Worm (Caenorhabditis elegans) whole organism, L3 larva: ENCODE results near the gene srlf-37.

Experiments used
- R02D3.7 ChIP-seq: fragments of 150-350 bp; optimal IDR thresholded peaks from 2 replicates; lab custom pipeline; 2014; ENCODE audit warnings: missing biosample characterization, missing genetic modification characterization
- ZK546.5 ChIP-seq: sonication (generic microtip); optimal IDR thresholded peaks from 2 replicates; lab custom pipeline; 2017; ENCODE audit warnings: missing biosample characterization, missing genetic modification characterization
- aly-2 ChIP-seq: fragments of 150-350 bp; optimal IDR thresholded peaks from 2 replicates; lab custom pipeline; 2014; ENCODE audit warnings: missing biosample characterization, missing genetic modification characterization
- ceh-16 ChIP-seq: sonication (generic microtip); optimal IDR thresholded peaks from 2 replicates; lab custom pipeline; 2017; ENCODE audit warnings: missing biosample characterization, missing genetic modification characterization
- ceh-28 ChIP-seq: fragments of 150-350 bp; optimal IDR thresholded peaks from 2 replicates; lab custom pipeline; 2014; ENCODE audit warnings: missing biosample characterization, missing genetic modification reagents, missing genetic modification characterization
- ceh-82 ChIP-seq: fragments of 150-350 bp; optimal IDR thresholded peaks from 2 replicates; lab custom pipeline; 2014; ENCODE audit warnings: missing biosample characterization, missing genetic modification characterization
- ceh-9 ChIP-seq: sonication (generic microtip); optimal IDR thresholded peaks from 2 replicates; lab custom pipeline; 2018; ENCODE audit warnings: missing biosample characterization, missing genetic modification characterization
- daf-12 ChIP-seq: fragments of 150-350 bp; optimal IDR thresholded peaks from 2 replicates; lab custom pipeline; 2014; ENCODE audit warnings: missing biosample characterization, missing genetic modification reagents, missing genetic modification characterization
- egl-27 ChIP-seq: sonication (generic microtip); optimal IDR thresholded peaks from 4 replicates; lab custom pipeline; 2017; ENCODE audit warnings: missing biosample characterization, missing genetic modification reagents, missing genetic modification characterization
- egl-5 ChIP-seq: fragments of 150-350 bp; optimal IDR thresholded peaks from 2 replicates; lab custom pipeline; 2017; ENCODE audit warnings: missing biosample characterization, missing genetic modification reagents, missing genetic modification characterization, inconsistent platforms
- elt-1 ChIP-seq: fragments of 150-350 bp; optimal IDR thresholded peaks from 2 replicates; lab custom pipeline; 2014; ENCODE audit warnings: missing biosample characterization, missing genetic modification characterization
- elt-2 ChIP-seq: sonication (generic microtip); optimal IDR thresholded peaks from 2 replicates; lab custom pipeline; 2016; ENCODE audit warnings: missing genetic modification reagents, mild to moderate bottlenecking, missing genetic modification characterization, missing compliant biosample characterization
- eor-1 ChIP-seq, 2 experiments: fragments of 150-350 bp; optimal IDR thresholded peaks; 2 replicates each; lab custom pipeline; 2014 to 2018; ENCODE audit warnings: missing biosample characterization in 2 of 2, missing genetic modification characterization in 2 of 2
- fkh-10 ChIP-seq: sonication (generic microtip); optimal IDR thresholded peaks from 2 replicates; lab custom pipeline; 2017; ENCODE audit warnings: missing biosample characterization, missing genetic modification reagents, missing genetic modification characterization
- fkh-2 ChIP-seq: fragments of 150-350 bp; optimal IDR thresholded peaks from 2 replicates; lab custom pipeline; 2014; ENCODE audit warnings: missing biosample characterization, missing genetic modification reagents, missing genetic modification characterization
- fos-1 ChIP-seq: fragments of 150-350 bp; optimal IDR thresholded peaks from 2 replicates; lab custom pipeline; 2014; ENCODE audit warnings: missing biosample characterization, missing genetic modification characterization
- hmg-11 ChIP-seq: sonication (generic microtip); optimal IDR thresholded peaks from 2 replicates; lab custom pipeline; 2016; ENCODE audit warnings: missing genetic modification characterization, missing compliant biosample characterization
- jun-1 ChIP-seq: fragments of 150-350 bp; optimal IDR thresholded peaks from 2 replicates; lab custom pipeline; 2014; ENCODE audit warnings: missing biosample characterization, missing genetic modification reagents, missing genetic modification characterization
- lin-15B ChIP-seq: fragments of 150-350 bp; optimal IDR thresholded peaks from 2 replicates; lab custom pipeline; 2014; ENCODE audit warnings: missing biosample characterization, missing genetic modification characterization
- mdl-1 ChIP-seq: fragments of 150-350 bp; optimal IDR thresholded peaks from 2 replicates; lab custom pipeline; 2014; ENCODE audit warnings: missing biosample characterization, missing genetic modification characterization
- mml-1 ChIP-seq: fragments of 150-350 bp; sonication (generic microtip); optimal IDR thresholded peaks from 3 replicates; lab custom pipeline; 2014; ENCODE audit warnings: missing biosample characterization, missing genetic modification characterization
- nfya-1 ChIP-seq: sonication (generic microtip); optimal IDR thresholded peaks from 2 replicates; lab custom pipeline; 2017; ENCODE audit warnings: missing genetic modification characterization, mild to moderate bottlenecking, missing compliant biosample characterization, antibody characterized with exemption, moderate library complexity; ENCODE audit not compliant: insufficient read depth
- nhr-11 ChIP-seq: fragments of 150-350 bp; optimal IDR thresholded peaks from 2 replicates; lab custom pipeline; 2014; ENCODE audit warnings: missing biosample characterization, missing genetic modification characterization
- nhr-12 ChIP-seq: fragments of 150-350 bp; optimal IDR thresholded peaks from 2 replicates; lab custom pipeline; 2014; ENCODE audit warnings: missing biosample characterization, missing genetic modification characterization
- nhr-23 ChIP-seq: fragments of 150-350 bp; optimal IDR thresholded peaks from 2 replicates; lab custom pipeline; 2014; ENCODE audit warnings: missing biosample characterization, missing genetic modification reagents, missing genetic modification characterization
- nhr-25 ChIP-seq: sonication (generic microtip); optimal IDR thresholded peaks from 2 replicates; lab custom pipeline; 2017; ENCODE audit warnings: missing biosample characterization, missing genetic modification characterization
- nhr-43 ChIP-seq: sonication (generic microtip); optimal IDR thresholded peaks from 2 replicates; lab custom pipeline; 2016; ENCODE audit warnings: mild to moderate bottlenecking, missing genetic modification characterization, missing compliant biosample characterization; ENCODE audit not compliant: poor library complexity, severe bottlenecking
- nhr-67 ChIP-seq: fragments of 150-350 bp; optimal IDR thresholded peaks from 2 replicates; lab custom pipeline; 2014; ENCODE audit warnings: missing biosample characterization, missing genetic modification characterization
- nhr-76 ChIP-seq: fragments of 150-350 bp; sonication (generic microtip); optimal IDR thresholded peaks from 5 replicates; lab custom pipeline; 2014; ENCODE audit warnings: missing biosample characterization, missing genetic modification characterization
- nhr-77 ChIP-seq: fragments of 150-350 bp; optimal IDR thresholded peaks from 2 replicates; lab custom pipeline; 2014; ENCODE audit warnings: missing biosample characterization, missing genetic modification characterization
- pha-4 ChIP-seq: fragments of 150-350 bp; optimal IDR thresholded peaks from 2 replicates; lab custom pipeline; 2014; ENCODE audit warnings: missing biosample characterization, missing genetic modification reagents, missing genetic modification characterization
- pqm-1 ChIP-seq: fragments of 150-350 bp; optimal IDR thresholded peaks from 2 replicates; lab custom pipeline; 2017; ENCODE audit warnings: missing biosample characterization, missing genetic modification characterization, inconsistent platforms
- sea-2 ChIP-seq: fragments of 150-350 bp; sonication (generic microtip); optimal IDR thresholded peaks from 4 replicates; lab custom pipeline; 2014; ENCODE audit warnings: missing biosample characterization, missing genetic modification reagents, missing genetic modification characterization
- skn-1 ChIP-seq: fragments of 150-350 bp; optimal IDR thresholded peaks from 2 replicates; lab custom pipeline; 2014; ENCODE audit warnings: missing biosample characterization, missing genetic modification characterization
- snpc-4 ChIP-seq: fragments of 150-350 bp; optimal IDR thresholded peaks from 2 replicates; lab custom pipeline; 2014; ENCODE audit warnings: missing biosample characterization, missing genetic modification characterization
- tbx-2 ChIP-seq: sonication (generic microtip); optimal IDR thresholded peaks from 2 replicates; lab custom pipeline; 2016; ENCODE audit warnings: mild to moderate bottlenecking, missing genetic modification characterization, missing compliant biosample characterization
- unc-39 ChIP-seq: sonication (generic microtip); optimal IDR thresholded peaks from 4 replicates; lab custom pipeline; 2017; ENCODE audit warnings: missing biosample characterization, missing genetic modification characterization
- unc-62 ChIP-seq: fragments of 150-350 bp; sonication (generic microtip); optimal IDR thresholded peaks from 4 replicates; lab custom pipeline; 2014; ENCODE audit warnings: missing biosample characterization, missing genetic modification reagents, missing genetic modification characterization
- zag-1 ChIP-seq: fragments of 150-350 bp; optimal IDR thresholded peaks from 2 replicates; lab custom pipeline; 2014; ENCODE audit warnings: missing biosample characterization, missing genetic modification characterization
- ztf-11 ChIP-seq: fragments of 150-350 bp; optimal IDR thresholded peaks from 2 replicates; lab custom pipeline; 2014; ENCODE audit warnings: missing biosample characterization, missing genetic modification characterization
- ztf-4 ChIP-seq: fragments of 150-350 bp; optimal IDR thresholded peaks from 2 replicates; lab custom pipeline; 2014; ENCODE audit warnings: missing biosample characterization, missing genetic modification characterization

Gene srlf-37

ce11 chrV:615275-615674 lies 11.3 kb upstream of the srlf-37 start, which contains the start of gene F48G7.13:
TSS of gene F48G7.13 (plus strand) at chrV:615575.
- TF ChIP-seq egl-27 (tag; lab: Kevin White, UChicago) = no peak
- no peak for TF ChIP-seq nhr-12 (tag; lab: Kevin White, UChicago)
- no peak for TF ChIP-seq egl-5 (tag; lab: Kevin White, UChicago)
- TF ChIP-seq snpc-4 = no peak
- TF ChIP-seq ceh-28 = no peak
- TF ChIP-seq nhr-25 (tag; lab: Kevin White, UChicago) = no peak
- no peak for TF ChIP-seq ztf-11 (tag; lab: Kevin White, UChicago)
- TF ChIP-seq ztf-4 = no peak
- TF ChIP-seq nhr-23 (tag; lab: Kevin White, UChicago) = no peak
- TF ChIP-seq pqm-1 (tag; lab: Kevin White, UChicago) = no peak
- TF ChIP-seq unc-62 (GFP tag; lab: Kevin White, UChicago) = no peak
- TF ChIP-seq fkh-2 = no peak
- no peak for TF ChIP-seq sea-2 (GFP tag; lab: Kevin White, UChicago)
- TF ChIP-seq, all 47 proteins: peak for 0

ce11 chrV:610217-610616 lies 6.2 kb upstream of the srlf-37 start, which contains the start of gene nhr-90:
TSS of gene nhr-90 (plus strand) at chrV:610512.
- peak; percentile 5 for TF ChIP-seq snpc-4
- no peak for TF ChIP-seq nhr-11 (tag; lab: Kevin White, UChicago)
- no peak for TF ChIP-seq R02D3.7 (tag; lab: Kevin White, UChicago)
- no peak for TF ChIP-seq ztf-11 (tag; lab: Kevin White, UChicago)
- TF ChIP-seq skn-1 = no peak
- TF ChIP-seq ceh-82 (tag; lab: Kevin White, UChicago) = no peak
- TF ChIP-seq egl-27 (tag; lab: Kevin White, UChicago) = no peak
- no peak for TF ChIP-seq nhr-76 (tag; lab: Kevin White, UChicago)
- peak; percentile 41 for TF ChIP-seq elt-2 (tag; lab: Kevin White, UChicago)
- TF ChIP-seq ceh-28 = peak; percentile 44
- TF ChIP-seq zag-1 (tag; lab: Kevin White, UChicago) = no peak
- no peak for TF ChIP-seq nhr-12 (tag; lab: Kevin White, UChicago)
- TF ChIP-seq ZK546.5 = no peak
- no peak for TF ChIP-seq tbx-2 (tag; lab: Kevin White, UChicago)
- TF ChIP-seq mdl-1 (tag; lab: Kevin White, UChicago) = no peak
- no peak for TF ChIP-seq unc-39 (tag; lab: Kevin White, UChicago)
- peak; percentile 36 for TF ChIP-seq elt-1 (tag; lab: Kevin White, UChicago)
- no peak for TF ChIP-seq eor-1 (tag; optimal IDR thresholded peaks at IDR 0.05; lab: Kevin White, UChicago)
- TF ChIP-seq fkh-2 = no peak
- TF ChIP-seq nhr-25 (tag; lab: Kevin White, UChicago) = peak; percentile 17
- TF ChIP-seq aly-2 (tag; lab: Kevin White, UChicago) = no peak
- no peak for TF ChIP-seq lin-15B (tag; lab: Kevin White, UChicago)
- no peak for TF ChIP-seq sea-2 (GFP tag; lab: Kevin White, UChicago)
- TF ChIP-seq egl-5 (tag; lab: Kevin White, UChicago) = no peak
- no peak for TF ChIP-seq nfya-1 (tag; lab: Kevin White, UChicago)
- no peak for TF ChIP-seq mml-1 (tag; lab: Kevin White, UChicago)
- TF ChIP-seq unc-62 (GFP tag; lab: Kevin White, UChicago) = no peak
- TF ChIP-seq pqm-1 (tag; lab: Kevin White, UChicago) = peak; percentile 31
- TF ChIP-seq ztf-4 = no peak
- TF ChIP-seq jun-1 (tag; lab: Kevin White, UChicago) = no peak
- TF ChIP-seq hmg-11 (tag; lab: Kevin White, UChicago) = no peak
- TF ChIP-seq fkh-10 (GFP tag; lab: Kevin White, UChicago) = no peak
- no peak for TF ChIP-seq ceh-9
- TF ChIP-seq fos-1 (tag; lab: Kevin White, UChicago) = no peak
- no peak for TF ChIP-seq nhr-43 (tag; lab: Kevin White, UChicago)
- TF ChIP-seq pha-4 = no peak
- TF ChIP-seq nhr-77 (tag; lab: Kevin White, UChicago) = no peak
- no peak for TF ChIP-seq daf-12
- peak; percentile 25 for TF ChIP-seq nhr-23 (tag; lab: Kevin White, UChicago)
- TF ChIP-seq ceh-16 (tag; lab: Kevin White, UChicago) = no peak
- no peak for TF ChIP-seq nhr-67
- TF ChIP-seq, all 47 proteins: peak for 7
